Worm (Caenorhabditis elegans): Measurements from ENCODE around the gene Y39A1A.22.

- TF ChIP-seq nhr-90 (tag; optimal IDR thresholded peaks at IDR 0.05) (no peak), F55B11.4 (tag; optimal IDR thresholded peaks at IDR 0.05; ENCODE audit: borderline replicate concordance, insufficient read depth) (no peak), egrh-3 (GFP tag; IDR thresholded peaks at IDR 0.05) (no peak), rcor-1 (GFP tag; IDR thresholded peaks at IDR 0.05) (no peak), B0336.3 (GFP tag; IDR thresholded peaks at IDR 0.05) (no peak), nfyb-1 (GFP tag; IDR thresholded peaks at IDR 0.05) (no peak), Y79H2A.3 (GFP tag; conservative IDR thresholded peaks at IDR 0.05) (no peak), ekl-4 (GFP tag; IDR thresholded peaks at IDR 0.05) (no peak), ets-4 (GFP tag; optimal IDR thresholded peaks at IDR 0.05) (no peak), nhr-179 (tag; optimal IDR thresholded peaks at IDR 0.05) (no peak), D2030.7 (GFP tag; IDR thresholded peaks at IDR 0.05) (no peak), ama-1 (optimal IDR thresholded peaks at IDR 0.05) (no peak), ama-1 (GFP tag; optimal IDR thresholded peaks at IDR 0.05) (no peak), atf-7 (tag; optimal IDR thresholded peaks at IDR 0.05) (no peak), athp-1 (tag; optimal IDR thresholded peaks at IDR 0.05) (no peak)
Measured at ce11 chrIII:10678971-10679370, 27.9 kb downstream of the Y39A1A.22 start, which contains the start of gene Y39A1A.16.
